Fruit fly (Drosophila melanogaster) S2 (cell line): ENCODE measurements around the gene Gba1a.

Source experiments
- CG8478 ChIP-seq: fragments of >200 bp; optimal IDR thresholded peaks from 2 replicates; lab custom pipeline; 2018
- CTCF ChIP-seq, 2 experiments: fragments of >200 bp; optimal IDR thresholded peaks; 2 replicates each; lab custom pipeline; 2018

The Gba1a gene

dm6 chr3R:23675646-23676045, 24.8 kb upstream of the Gba1a start:
- TF ChIP-seq CTCF (optimal IDR thresholded peaks at IDR 0.05; lab: Kevin White, UChicago) (no peak), CG8478 (lab: Kevin White, UChicago) (no peak)

- TF ChIP-seq CTCF (optimal IDR thresholded peaks at IDR 0.05; lab: Kevin White, UChicago) (no peak), CG8478 (lab: Kevin White, UChicago) (no peak)
Observed at dm6 chr3R:23677058-23677457, 23.4 kb upstream of the Gba1a start, which contains the start of gene GILT3. TSS of gene GILT3 (plus strand) at chr3R:23677358.

dm6 chr3R:23678349-23679193, 21.9 kb upstream of the Gba1a start, which contains the start of gene GILT2:
TSS of gene GILT2 (plus strand) at chr3R:23678895.
- TF ChIP-seq CG8478 (lab: Kevin White, UChicago) (no peak), CTCF (optimal IDR thresholded peaks at IDR 0.05; lab: Kevin White, UChicago) (no peak)

DNA sequence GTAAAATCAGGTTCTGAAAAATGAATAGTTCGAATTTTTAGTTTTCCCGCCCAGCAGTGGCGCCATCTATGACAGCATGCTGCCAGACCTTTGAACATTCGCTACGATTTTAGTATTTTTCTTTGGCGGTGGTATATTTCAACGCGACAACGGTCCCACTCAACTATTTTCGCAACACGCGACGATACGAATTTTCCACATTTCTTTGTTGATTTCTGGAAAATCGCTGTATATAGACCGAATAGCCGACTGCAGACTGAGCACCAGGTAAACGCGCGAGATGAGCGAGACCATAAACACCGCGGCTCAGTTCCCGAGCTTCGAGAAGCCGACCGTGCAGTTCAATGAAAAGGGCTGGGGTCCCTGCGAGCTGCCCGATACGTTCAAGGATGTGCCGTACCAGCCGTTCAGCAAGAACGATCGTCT, 20.5 kb upstream of the Gba1a start, which contains the start of gene eIF3d1:
TSS of gene eIF3d1 (plus strand) at position 129 of the 426 bp plus-strand sequence.
- no peak for TF ChIP-seq CG8478 (lab: Kevin White, UChicago)
- peak; percentile 95 to 96 for TF ChIP-seq CTCF (optimal IDR thresholded peaks at IDR 0.05; lab: Kevin White, UChicago)

DNA sequence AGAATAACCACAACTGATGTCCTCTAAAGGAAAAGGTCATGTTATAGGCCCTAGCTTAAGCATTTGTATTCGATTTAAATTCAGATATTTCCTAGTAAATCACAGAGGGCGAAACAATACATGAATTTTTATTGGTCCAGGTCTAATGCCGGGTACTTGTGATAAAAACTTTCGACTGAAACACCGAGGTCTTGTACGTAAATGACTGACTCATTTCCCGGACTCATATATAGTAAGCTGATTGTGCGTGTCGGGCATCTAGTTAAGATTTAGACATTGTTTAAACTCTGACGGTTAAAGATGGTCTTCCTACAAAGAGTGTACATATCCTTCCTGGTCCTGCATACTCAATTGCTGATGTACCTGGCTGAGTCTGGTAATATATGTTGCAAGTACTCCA, 18.2 kb upstream of the Gba1a start, which contains the start of gene CG16710:
TSS of gene CG16710 (plus strand) at position 301 of the 400 bp plus-strand sequence.
- TF ChIP-seq CTCF (optimal IDR thresholded peaks at IDR 0.05; lab: Kevin White, UChicago) (no peak), CG8478 (lab: Kevin White, UChicago) (no peak)

DNA sequence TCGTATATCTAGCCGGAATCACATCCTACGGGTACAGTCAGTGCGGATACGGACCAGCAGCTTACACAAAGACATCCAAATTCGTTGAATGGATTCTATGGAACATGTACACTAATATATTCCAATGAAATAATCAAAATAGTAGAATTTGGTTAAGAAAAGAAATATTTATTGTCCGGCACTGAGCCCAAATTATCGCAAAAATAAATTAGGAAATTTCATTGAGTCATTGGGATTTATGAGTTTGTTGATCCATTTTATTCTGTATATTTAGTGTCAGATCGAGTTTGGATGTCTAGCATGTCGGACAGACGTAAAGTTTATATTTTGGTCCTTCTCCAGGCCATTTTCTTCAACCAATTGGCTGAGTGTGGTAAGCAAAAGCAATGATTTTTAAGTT, 16.7 kb upstream of the Gba1a start, which contains the start of gene CG18754:
TSS of gene CG18754 (plus strand) at position 301 of the 400 bp plus-strand sequence.
- no peak for TF ChIP-seq CG8478 (lab: Kevin White, UChicago)
- no peak for TF ChIP-seq CTCF (optimal IDR thresholded peaks at IDR 0.05; lab: Kevin White, UChicago)

- TF ChIP-seq CG8478 (lab: Kevin White, UChicago) (no peak), CTCF (optimal IDR thresholded peaks at IDR 0.05; lab: Kevin White, UChicago) (no peak)
Observed at dm6 chr3R:23685955-23686354, 14.5 kb upstream of the Gba1a start, which contains the start of gene SPE. TSS of gene SPE (plus strand) at chr3R:23686255.

dm6 chr3R:23686924-23687323, 13.5 kb upstream of the Gba1a start:
- TF ChIP-seq CG8478 (lab: Kevin White, UChicago) (no peak), CTCF (optimal IDR thresholded peaks at IDR 0.05; lab: Kevin White, UChicago) (no peak)

- TF ChIP-seq CTCF (optimal IDR thresholded peaks at IDR 0.05; lab: Kevin White, UChicago) (peak; percentile 22 to 62), CG8478 (lab: Kevin White, UChicago) (no peak)
Observed at dm6 chr3R:23694579-23695033, 5.8 kb upstream of the Gba1a start, which contains the start of gene CG10254. TSS of gene CG10254 (minus strand) at chr3R:23694983.

DNA sequence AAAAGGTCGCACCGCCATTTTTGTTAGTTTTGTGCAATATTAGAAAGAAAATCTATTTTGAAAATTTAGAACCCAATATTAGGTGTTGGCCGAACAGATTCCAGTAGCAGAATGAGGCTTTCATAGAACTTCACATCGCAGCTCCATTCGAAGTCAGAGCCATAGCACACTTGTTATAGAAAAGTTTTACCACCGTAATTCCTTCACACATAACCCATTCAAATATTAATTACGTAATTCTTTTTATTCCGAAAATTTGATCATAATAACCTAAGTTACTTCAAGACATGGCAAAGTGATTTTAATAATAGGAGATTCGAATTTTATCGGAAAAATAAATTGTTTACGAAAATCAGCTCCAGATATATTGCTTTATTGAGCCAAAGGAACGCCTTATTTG, 4.3 kb upstream of the Gba1a start, which contains the start of gene CG10252:
TSS of gene CG10252 (minus strand) at position 101 of the 400 bp plus-strand sequence.
- TF ChIP-seq CG8478 (lab: Kevin White, UChicago) (no peak), CTCF (optimal IDR thresholded peaks at IDR 0.05; lab: Kevin White, UChicago) (no peak)

dm6 chr3R:23698835-23699234, 1.6 kb upstream of the Gba1a start, which contains the start of gene prt:
TSS of gene prt (minus strand) at chr3R:23699027.
- TF ChIP-seq CG8478 (lab: Kevin White, UChicago) (no peak), CTCF (optimal IDR thresholded peaks at IDR 0.05; lab: Kevin White, UChicago) (no peak)

dm6 chr3R:23702461-23702860, 2.0 kb downstream of the Gba1a start, which contains the start of gene Qsox4:
TSS of gene Qsox4 (plus strand) at chr3R:23702761.
- TF ChIP-seq CG8478 (lab: Kevin White, UChicago) (no peak), CTCF (optimal IDR thresholded peaks at IDR 0.05; lab: Kevin White, UChicago) (no peak)

DNA sequence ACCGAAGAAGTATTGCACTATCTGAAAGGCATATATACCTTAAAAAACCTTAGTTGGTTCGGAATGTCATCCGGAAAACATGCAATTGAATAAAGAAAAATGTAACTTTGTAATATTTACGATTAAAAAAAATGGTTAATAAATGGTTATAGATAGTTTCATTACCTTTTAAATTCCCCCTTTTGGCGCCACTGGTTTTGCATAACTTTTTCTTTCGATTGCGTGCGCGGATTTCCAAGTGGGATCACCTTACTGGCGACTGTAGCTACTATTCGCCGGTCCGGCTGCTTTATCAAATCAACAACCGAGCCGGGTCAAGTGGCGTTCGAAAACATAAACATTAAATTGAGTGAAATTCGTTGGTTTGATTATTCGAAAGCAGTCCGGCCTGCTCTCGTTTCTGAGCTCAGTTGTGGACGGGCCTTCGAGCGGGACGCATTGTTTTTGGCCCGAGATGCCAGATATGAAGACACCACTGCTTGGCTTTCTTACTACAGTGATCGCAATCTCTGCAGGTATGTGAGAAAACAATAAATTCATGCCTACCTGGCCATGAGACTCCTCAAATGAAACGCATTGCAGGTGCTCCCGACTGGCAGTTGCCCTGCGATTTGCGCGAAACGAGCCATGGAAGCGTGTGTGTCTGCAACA, 4.1 kb downstream of the Gba1a start, which contains the start of gene Gba1b:
TSS of gene Gba1b (plus strand) at position 422 of the 651 bp plus-strand sequence.
- no peak for TF ChIP-seq CG8478 (lab: Kevin White, UChicago)
- TF ChIP-seq CTCF (optimal IDR thresholded peaks at IDR 0.05; lab: Kevin White, UChicago): no peak

DNA sequence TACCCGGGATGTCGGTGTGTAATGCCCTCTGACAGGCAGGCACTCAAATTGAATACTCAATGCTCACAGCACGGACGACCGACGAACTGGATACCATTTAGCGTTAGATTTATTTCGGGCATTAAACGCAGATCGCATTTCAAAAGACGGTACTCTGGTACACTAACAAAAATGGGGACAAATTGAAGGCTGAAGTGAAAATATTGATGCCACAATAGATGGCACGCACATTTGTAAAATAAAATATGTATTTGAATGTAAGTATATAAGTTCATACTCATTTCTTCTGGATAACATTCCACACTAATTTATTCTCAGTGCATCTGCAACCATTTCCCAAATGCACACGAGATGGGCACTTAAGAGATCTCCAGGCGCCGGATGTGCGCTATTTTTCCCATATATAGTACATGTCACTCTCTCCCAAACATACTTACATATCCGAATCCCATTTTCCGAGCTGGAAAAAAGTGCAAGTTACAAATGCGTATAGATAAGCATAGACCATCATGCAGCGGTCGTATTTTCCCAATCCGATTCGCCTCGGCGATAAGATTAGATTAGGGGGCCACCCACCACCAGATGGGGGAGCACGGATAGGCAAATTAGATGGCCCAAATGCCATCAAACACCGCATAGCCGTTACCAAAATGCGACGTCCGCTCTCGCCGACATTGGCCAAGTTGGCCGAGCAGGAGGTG, 9.2 kb downstream of the Gba1a start, which contains the start of gene CG10301:
TSS of gene CG10301 (plus strand) at position 651 of the 701 bp plus-strand sequence.
- TF ChIP-seq CTCF (optimal IDR thresholded peaks at IDR 0.05; lab: Kevin White, UChicago) (no peak), CG8478 (lab: Kevin White, UChicago) (no peak)
